Worm (Caenorhabditis elegans): Measurements from ENCODE around the gene nhr-204.

DNA sequence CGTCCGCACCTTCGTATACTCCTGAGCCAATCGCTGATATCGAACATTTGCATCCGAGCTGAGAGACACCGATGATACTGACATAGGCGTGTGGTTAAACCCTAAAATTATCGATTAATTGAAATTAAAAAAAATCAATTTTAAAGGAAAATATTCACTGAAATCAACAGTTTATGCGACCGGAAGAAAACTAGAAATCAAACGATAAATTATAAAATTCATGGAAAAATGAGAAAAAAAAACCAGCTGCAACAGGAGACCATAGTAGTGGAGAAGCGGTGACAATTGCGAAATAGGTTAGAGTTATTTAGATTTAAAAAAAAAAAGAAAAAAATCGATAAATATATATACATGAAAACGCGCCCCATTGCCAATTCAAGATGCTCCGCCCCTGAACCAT, 46.0 kb upstream of the nhr-204 start, which contains the start of gene F33E11.3:
- TF ChIP-seq unc-62 (GFP tag; optimal IDR thresholded peaks at IDR 0.05) = no peak
- no peak for TF ChIP-seq mls-2 (tag; optimal IDR thresholded peaks at IDR 0.05)
- TF ChIP-seq ztf-11 (tag; optimal IDR thresholded peaks at IDR 0.05) = no peak
- no peak for TF ChIP-seq snpc-4 (tag; optimal IDR thresholded peaks at IDR 0.05)
- no peak for TF ChIP-seq nhr-28 (tag; optimal IDR thresholded peaks at IDR 0.05)
- TF ChIP-seq drap-1 (GFP tag; optimal IDR thresholded peaks at IDR 0.05) = no peak
- no peak for TF ChIP-seq hlh-1 (tag; optimal IDR thresholded peaks at IDR 0.05)
- TF ChIP-seq nhr-76 (tag; optimal IDR thresholded peaks at IDR 0.05) = no peak

Data from whole organism, mixed stage, embryonic.